Worm (Caenorhabditis elegans) whole organism, L4 larva: ENCODE data around the gene F13C5.2.

Source experiments
- F10B5.3 ChIP-seq: sonication (generic microtip); optimal IDR thresholded peaks from 2 replicates; lab custom pipeline; 2016; ENCODE audit warnings: mild to moderate bottlenecking, missing genetic modification characterization, missing compliant biosample characterization
- F37D6.2 ChIP-seq: sonication (generic microtip); optimal IDR thresholded peaks from 2 replicates; lab custom pipeline; 2016; ENCODE audit warnings: mild to moderate bottlenecking, missing genetic modification characterization, missing compliant biosample characterization
- R02D3.7 ChIP-seq: fragments of 150-350 bp; sonication (generic microtip); optimal IDR thresholded peaks from 3 replicates; lab custom pipeline; 2014; ENCODE audit warnings: missing biosample characterization, missing genetic modification characterization
- aly-2 ChIP-seq: sonication (generic microtip); optimal IDR thresholded peaks from 2 replicates; lab custom pipeline; 2018; ENCODE audit warnings: missing biosample characterization, missing genetic modification characterization

- TF ChIP-seq aly-2 (tag; lab: Kevin White, UChicago): no peak
- no peak for TF ChIP-seq R02D3.7 (tag; lab: Kevin White, UChicago)
- TF ChIP-seq F37D6.2 (tag; lab: Kevin White, UChicago): no peak
- TF ChIP-seq F10B5.3 (tag; lab: Kevin White, UChicago): no peak
Observed at ce11 chrX:593910-594447, at the start of gene F13C5.2.
